Worm (Caenorhabditis elegans): ENCODE results near the gene cyp-33D3.

Gene cyp-33D3

ce11 chrV:18838799-18839354, 1.9 kb upstream of the cyp-33D3 start, which contains the start of gene nhr-65:
Gene nhr-65, plus strand, starts transcription at chrV:18839304.
- TF ChIP-seq ztf-23 (GFP tag; IDR thresholded peaks at IDR 0.05), result no peak
- TF ChIP-seq flt-1 (GFP tag; IDR thresholded peaks at IDR 0.05), result no peak
- no peak for TF ChIP-seq ref-1 (GFP tag; conservative IDR thresholded peaks at IDR 0.05)
- TF ChIP-seq cog-1 (tag; optimal IDR thresholded peaks at IDR 0.05), result no peak
- TF ChIP-seq ztf-29 (GFP tag; IDR thresholded peaks at IDR 0.05), result no peak
- no peak for TF ChIP-seq T22C8.4 (GFP tag; IDR thresholded peaks at IDR 0.05)
- TF ChIP-seq tab-1 (GFP tag; IDR thresholded peaks at IDR 0.05), result no peak
- no peak for TF ChIP-seq med-1 (GFP tag; optimal IDR thresholded peaks at IDR 0.05; ENCODE audit: insufficient read depth)
- TF ChIP-seq klf-2 (GFP tag; conservative IDR thresholded peaks at IDR 0.05), result no peak

- TF ChIP-seq ztf-29 (GFP tag; IDR thresholded peaks at IDR 0.05), result no peak
- no peak for TF ChIP-seq T22C8.4 (GFP tag; IDR thresholded peaks at IDR 0.05)
- TF ChIP-seq klf-2 (GFP tag; conservative IDR thresholded peaks at IDR 0.05), result no peak
- TF ChIP-seq ztf-23 (GFP tag; IDR thresholded peaks at IDR 0.05), result no peak
These were observed 9.7 kb downstream of the cyp-33D3 start for ce11 chrV:18827374-18827773.

- TF ChIP-seq ztf-23 (GFP tag; IDR thresholded peaks at IDR 0.05), result no peak
- no peak for TF ChIP-seq ztf-29 (GFP tag; IDR thresholded peaks at IDR 0.05)
- no peak for TF ChIP-seq ref-1 (GFP tag; conservative IDR thresholded peaks at IDR 0.05)
- no peak for TF ChIP-seq T22C8.4 (GFP tag; IDR thresholded peaks at IDR 0.05)
These were observed 10.6 kb downstream of the cyp-33D3 start for ce11 chrV:18826445-18826844.

- TF ChIP-seq cog-1 (tag; optimal IDR thresholded peaks at IDR 0.05) (no peak), T22C8.4 (GFP tag; IDR thresholded peaks at IDR 0.05) (no peak), ref-1 (GFP tag; conservative IDR thresholded peaks at IDR 0.05) (no peak), flt-1 (GFP tag; IDR thresholded peaks at IDR 0.05) (no peak), klf-2 (GFP tag; conservative IDR thresholded peaks at IDR 0.05) (no peak), tab-1 (GFP tag; IDR thresholded peaks at IDR 0.05) (no peak), med-1 (GFP tag; optimal IDR thresholded peaks at IDR 0.05; ENCODE audit: insufficient read depth) (no peak), ztf-29 (GFP tag; IDR thresholded peaks at IDR 0.05) (no peak)
These were observed 15.5 kb downstream of the cyp-33D3 start for ce11 chrV:18821569-18821968.

- TF ChIP-seq med-1 (GFP tag; optimal IDR thresholded peaks at IDR 0.05; ENCODE audit: insufficient read depth) (no peak), flt-1 (GFP tag; IDR thresholded peaks at IDR 0.05) (no peak), klf-2 (GFP tag; conservative IDR thresholded peaks at IDR 0.05) (no peak), ztf-23 (GFP tag; IDR thresholded peaks at IDR 0.05) (no peak), tab-1 (GFP tag; IDR thresholded peaks at IDR 0.05) (no peak), T22C8.4 (GFP tag; IDR thresholded peaks at IDR 0.05) (no peak), cog-1 (tag; optimal IDR thresholded peaks at IDR 0.05) (no peak), ztf-29 (GFP tag; IDR thresholded peaks at IDR 0.05) (no peak), ref-1 (GFP tag; conservative IDR thresholded peaks at IDR 0.05) (no peak)
These were observed 17.4 kb downstream of the cyp-33D3 start, which contains the start of gene ncs-5 for ce11 chrV:18819643-18820042. Gene ncs-5, plus strand, starts transcription at chrV:18819766.

ce11 chrV:18811360-18811759, 25.7 kb downstream of the cyp-33D3 start, which contains the start of gene C54E10.7:
Gene C54E10.7, plus strand, starts transcription at chrV:18811660.
- TF ChIP-seq ztf-23 (GFP tag; IDR thresholded peaks at IDR 0.05) (no peak), tab-1 (GFP tag; IDR thresholded peaks at IDR 0.05) (no peak), cog-1 (tag; optimal IDR thresholded peaks at IDR 0.05) (no peak), med-1 (GFP tag; optimal IDR thresholded peaks at IDR 0.05; ENCODE audit: insufficient read depth) (no peak), ztf-29 (GFP tag; IDR thresholded peaks at IDR 0.05) (no peak), T22C8.4 (GFP tag; IDR thresholded peaks at IDR 0.05) (no peak), klf-2 (GFP tag; conservative IDR thresholded peaks at IDR 0.05) (no peak), ref-1 (GFP tag; conservative IDR thresholded peaks at IDR 0.05) (no peak), flt-1 (GFP tag; IDR thresholded peaks at IDR 0.05) (no peak)

- TF ChIP-seq med-1 (GFP tag; optimal IDR thresholded peaks at IDR 0.05; ENCODE audit: insufficient read depth), result no peak
These were observed 26.3 kb downstream of the cyp-33D3 start, which contains the start of gene C54E10.3 for ce11 chrV:18810705-18811104. Gene C54E10.3, plus strand, starts transcription at chrV:18811005.

ce11 chrV:18808621-18809020, 28.4 kb downstream of the cyp-33D3 start, which contains the start of gene C54E10.6:
Gene C54E10.6, minus strand, starts transcription at chrV:18808729.
- TF ChIP-seq med-1 (GFP tag; optimal IDR thresholded peaks at IDR 0.05; ENCODE audit: insufficient read depth) (no peak), ztf-29 (GFP tag; IDR thresholded peaks at IDR 0.05) (no peak), T22C8.4 (GFP tag; IDR thresholded peaks at IDR 0.05) (0 out of 2 replicates have a peak, but pooled peaks have one; percentile 14)

ce11 chrV:18806409-18806808, 30.6 kb downstream of the cyp-33D3 start, which contains the start of gene sri-10:
Gene sri-10, minus strand, starts transcription at chrV:18806509.
- no peak for TF ChIP-seq flt-1 (GFP tag; IDR thresholded peaks at IDR 0.05)
- no peak for TF ChIP-seq tab-1 (GFP tag; IDR thresholded peaks at IDR 0.05)
- TF ChIP-seq klf-2 (GFP tag; conservative IDR thresholded peaks at IDR 0.05), result no peak
- TF ChIP-seq cog-1 (tag; optimal IDR thresholded peaks at IDR 0.05), result no peak
- no peak for TF ChIP-seq med-1 (GFP tag; optimal IDR thresholded peaks at IDR 0.05; ENCODE audit: insufficient read depth)
- no peak for TF ChIP-seq ztf-29 (GFP tag; IDR thresholded peaks at IDR 0.05)
- no peak for TF ChIP-seq ztf-23 (GFP tag; IDR thresholded peaks at IDR 0.05)
- TF ChIP-seq ref-1 (GFP tag; conservative IDR thresholded peaks at IDR 0.05), result no peak
- TF ChIP-seq T22C8.4 (GFP tag; IDR thresholded peaks at IDR 0.05), result no peak

- TF ChIP-seq ztf-23 (GFP tag; IDR thresholded peaks at IDR 0.05), result no peak
- no peak for TF ChIP-seq ztf-29 (GFP tag; IDR thresholded peaks at IDR 0.05)
- no peak for TF ChIP-seq tab-1 (GFP tag; IDR thresholded peaks at IDR 0.05)
- TF ChIP-seq cog-1 (tag; optimal IDR thresholded peaks at IDR 0.05), result no peak
- TF ChIP-seq klf-2 (GFP tag; conservative IDR thresholded peaks at IDR 0.05), result no peak
- no peak for TF ChIP-seq flt-1 (GFP tag; IDR thresholded peaks at IDR 0.05)
- no peak for TF ChIP-seq med-1 (GFP tag; optimal IDR thresholded peaks at IDR 0.05; ENCODE audit: insufficient read depth)
- TF ChIP-seq T22C8.4 (GFP tag; IDR thresholded peaks at IDR 0.05), result no peak
- TF ChIP-seq ref-1 (GFP tag; conservative IDR thresholded peaks at IDR 0.05), result no peak
These were observed 33.8 kb downstream of the cyp-33D3 start, which contains the start of gene C54E10.10 for ce11 chrV:18803260-18803659. Gene C54E10.10, minus strand, starts transcription at chrV:18803360.
